Fruit fly (Drosophila melanogaster) whole organism, adult: ENCODE results near the gene CG32445.

ENCODE experiments used
- CG12768 ChIP-seq: fragments of 200-800 bp; sonication (Bioruptor generic); optimal IDR thresholded peaks from 2 replicates; lab custom pipeline; 2017; ENCODE audit warnings: missing biosample characterization, missing genetic modification characterization, mild to moderate bottlenecking, moderate library complexity, missing genetic modification reagents
- CG14711 ChIP-seq: fragments of 200-800 bp; sonication (Bioruptor generic); optimal IDR thresholded peaks from 2 replicates; lab custom pipeline; 2018; ENCODE audit warnings: missing biosample characterization, mild to moderate bottlenecking, missing genetic modification characterization, moderate library complexity
- CG7045 ChIP-seq: fragments of 200-800 bp; sonication (Bioruptor generic); optimal IDR thresholded peaks from 2 replicates; lab custom pipeline; 2017; ENCODE audit warnings: missing biosample characterization, mild to moderate bottlenecking, missing genetic modification characterization
- Crg-1 ChIP-seq: fragments of 200-800 bp; sonication (Bioruptor generic); optimal IDR thresholded peaks from 2 replicates; lab custom pipeline; 2016; ENCODE audit warnings: missing biosample characterization, missing genetic modification characterization
- Hr96 ChIP-seq: fragments of 200-800 bp; sonication (Bioruptor generic); optimal IDR thresholded peaks from 2 replicates; lab custom pipeline; 2016; ENCODE audit warnings: missing biosample characterization, missing genetic modification characterization
- ovo ChIP-seq: fragments of 200-800 bp; sonication (Bioruptor generic); optimal IDR thresholded peaks from 2 replicates; lab custom pipeline; 2016; ENCODE audit warnings: missing biosample characterization, missing genetic modification characterization
- tj ChIP-seq: fragments of 200-800 bp; sonication (Bioruptor generic); optimal IDR thresholded peaks from 3 replicates; lab custom pipeline; 2017; ENCODE audit warnings: missing biosample characterization, mild to moderate bottlenecking, missing genetic modification characterization, moderate library complexity

DNA sequence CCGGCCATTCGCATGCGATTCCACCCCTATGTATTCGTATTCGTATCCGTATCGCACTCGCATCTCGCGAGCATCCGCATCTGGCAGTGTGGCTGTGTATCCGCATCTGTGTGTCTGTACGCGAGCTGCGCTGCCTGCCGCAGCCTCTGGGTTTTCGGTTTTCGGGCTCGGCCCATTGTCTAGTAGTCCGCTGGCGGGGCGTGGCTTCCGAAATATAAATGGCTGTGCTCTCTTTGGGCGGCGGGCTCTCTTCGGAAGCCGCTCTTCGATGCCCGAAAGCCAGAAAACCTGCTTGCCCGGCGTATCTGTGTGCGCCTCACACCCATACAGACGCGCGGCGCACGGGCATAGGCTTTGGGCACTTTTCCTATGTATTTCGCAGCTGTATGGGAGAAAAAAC, 40.8 kb upstream of the CG32445 start:
- TF ChIP-seq ovo (GFP tag; lab: Kevin White, UChicago): no peak
- no peak for TF ChIP-seq CG7045 (GFP tag; lab: Kevin White, UChicago)
- no peak for TF ChIP-seq CG12768 (GFP tag; lab: Kevin White, UChicago)
- TF ChIP-seq CG14711 (tag; lab: Kevin White, UChicago): no peak
- TF ChIP-seq tj: no peak
- TF ChIP-seq Crg-1 (GFP tag; lab: Kevin White, UChicago): no peak
- no peak for TF ChIP-seq Hr96 (GFP tag; lab: Kevin White, UChicago)
